Fruit fly (Drosophila melanogaster) whole organism, embryonic: ENCODE data around the gene baf.

ENCODE experiments used
- Asciz ChIP-seq: fragments of 200-800 bp; sonication (Bioruptor generic); optimal IDR thresholded peaks from 2 replicates; lab custom pipeline; 2017; ENCODE audit warnings: missing biosample characterization, mild to moderate bottlenecking, missing genetic modification characterization, missing genetic modification reagents
- CG10274 ChIP-seq: fragments of 200-800 bp; sonication (Bioruptor generic); optimal IDR thresholded peaks from 3 replicates; lab custom pipeline; 2017; ENCODE audit warnings: missing biosample characterization, mild to moderate bottlenecking, missing genetic modification characterization
- CG10462 ChIP-seq: fragments of 200-800 bp; sonication (Bioruptor generic); optimal IDR thresholded peaks from 2 replicates; lab custom pipeline; 2016; ENCODE audit warnings: missing biosample characterization, missing genetic modification characterization
- CG12104 ChIP-seq: fragments of 200-800 bp; sonication (Bioruptor generic); optimal IDR thresholded peaks from 3 replicates; lab custom pipeline; 2016; ENCODE audit warnings: missing biosample characterization, missing genetic modification characterization
- CG12769 ChIP-seq: fragments of 200-800 bp; sonication (Bioruptor generic); optimal IDR thresholded peaks from 2 replicates; lab custom pipeline; 2019; ENCODE audit warnings: missing biosample characterization, mild to moderate bottlenecking, missing genetic modification characterization, moderate library complexity
- CG14667 ChIP-seq: fragments of 200-800 bp; sonication (Bioruptor generic); IDR thresholded peaks from 2 replicates; pipeline ENCODE4 v1.3.6; 2022; ENCODE audit warnings: missing biosample characterization, missing genetic modification characterization
- CG17568 ChIP-seq: fragments of 200-800 bp; sonication (Bioruptor generic); optimal IDR thresholded peaks from 2 replicates; lab custom pipeline; 2018; ENCODE audit warnings: missing biosample characterization, mild to moderate bottlenecking, missing genetic modification characterization, moderate library complexity
- CG17912 ChIP-seq: fragments of 200-800 bp; sonication (Bioruptor generic); optimal IDR thresholded peaks from 2 replicates; lab custom pipeline; 2018; ENCODE audit warnings: missing biosample characterization, mild to moderate bottlenecking, missing genetic modification characterization
- CG34376 ChIP-seq: fragments of 200-800 bp; sonication (Bioruptor generic); optimal IDR thresholded peaks from 2 replicates; lab custom pipeline; 2018; ENCODE audit warnings: missing biosample characterization, mild to moderate bottlenecking, missing genetic modification characterization
- CG42726 ChIP-seq: fragments of 200-800 bp; sonication (Bioruptor generic); IDR thresholded peaks from 2 replicates; pipeline ENCODE4 v1.3.6; 2022; ENCODE audit warnings: missing biosample characterization, missing genetic modification characterization; ENCODE audit not compliant: partially characterized antibody
- CG4404 ChIP-seq: fragments of 200-800 bp; sonication (Bioruptor generic); IDR thresholded peaks from 2 replicates; pipeline ENCODE4 v1.3.6; 2022; ENCODE audit warnings: missing biosample characterization, missing genetic modification characterization
- CG4707 ChIP-seq: fragments of 200-800 bp; sonication (Bioruptor generic); optimal IDR thresholded peaks from 2 replicates; lab custom pipeline; 2018; ENCODE audit warnings: missing biosample characterization, mild to moderate bottlenecking, missing genetic modification characterization, moderate library complexity
- CG4730 ChIP-seq: fragments of 200-800 bp; sonication (Bioruptor generic); IDR thresholded peaks from 2 replicates; pipeline ENCODE4 v1.3.6; 2022; ENCODE audit warnings: missing biosample characterization, missing genetic modification characterization
- CG4854 ChIP-seq: fragments of 200-800 bp; sonication (Bioruptor generic); optimal IDR thresholded peaks from 2 replicates; lab custom pipeline; 2016; ENCODE audit warnings: missing biosample characterization, missing genetic modification characterization, inconsistent platforms
- CG6689 ChIP-seq: fragments of 200-800 bp; sonication (Bioruptor generic); IDR thresholded peaks from 2 replicates; pipeline ENCODE4 v1.3.6; 2022; ENCODE audit warnings: missing biosample characterization, missing genetic modification characterization
- CG7556 ChIP-seq: fragments of 200-800 bp; sonication (Bioruptor generic); optimal IDR thresholded peaks from 2 replicates; lab custom pipeline; 2017; ENCODE audit warnings: missing biosample characterization, mild to moderate bottlenecking, missing genetic modification characterization
- CG7745 ChIP-seq: fragments of 200-800 bp; sonication (Bioruptor generic); optimal IDR thresholded peaks from 2 replicates; lab custom pipeline; 2018; ENCODE audit warnings: missing biosample characterization, mild to moderate bottlenecking, missing genetic modification characterization, moderate library complexity
- CG7987 ChIP-seq: fragments of 200-800 bp; sonication (Bioruptor generic); optimal IDR thresholded peaks from 2 replicates; lab custom pipeline; 2018; ENCODE audit warnings: missing biosample characterization, mild to moderate bottlenecking, missing genetic modification characterization, moderate library complexity
- CG8359 ChIP-seq: fragments of 200-800 bp; sonication (Bioruptor generic); optimal IDR thresholded peaks from 2 replicates; lab custom pipeline; 2017; ENCODE audit warnings: missing biosample characterization, mild to moderate bottlenecking, missing genetic modification characterization, borderline replicate concordance
- CG8388 ChIP-seq: fragments of 200-800 bp; sonication (Bioruptor generic); optimal IDR thresholded peaks from 2 replicates; lab custom pipeline; 2019; ENCODE audit warnings: missing biosample characterization, mild to moderate bottlenecking, missing genetic modification characterization, moderate library complexity
- CTCF ChIP-seq: fragments of 200-800 bp; sonication (Bioruptor generic); optimal IDR thresholded peaks from 2 replicates; lab custom pipeline; 2017; ENCODE audit warnings: missing biosample characterization, mild to moderate bottlenecking, missing genetic modification characterization, moderate library complexity
- Dip3 ChIP-seq: fragments of 200-800 bp; sonication (Bioruptor generic); optimal IDR thresholded peaks from 3 replicates; lab custom pipeline; 2016; ENCODE audit warnings: missing biosample characterization, missing genetic modification characterization
- Elba2 ChIP-seq: fragments of 200-800 bp; sonication (Bioruptor generic); optimal IDR thresholded peaks from 3 replicates; lab custom pipeline; 2016; ENCODE audit warnings: missing biosample characterization, missing genetic modification characterization
- HHEX ChIP-seq: fragments of 200-800 bp; sonication (Bioruptor generic); optimal IDR thresholded peaks from 3 replicates; lab custom pipeline; 2017; ENCODE audit warnings: missing biosample characterization, mild to moderate bottlenecking, missing genetic modification characterization, missing genetic modification reagents
- HmgZ ChIP-seq: fragments of 200-800 bp; sonication (Bioruptor generic); optimal IDR thresholded peaks from 2 replicates; lab custom pipeline; 2018; ENCODE audit warnings: missing biosample characterization, mild to moderate bottlenecking, missing genetic modification characterization
- Hsf ChIP-seq: fragments of 200-800 bp; sonication (Bioruptor generic); optimal IDR thresholded peaks from 3 replicates; lab custom pipeline; 2016; ENCODE audit warnings: missing biosample characterization, missing genetic modification characterization
- Max ChIP-seq: fragments of 200-800 bp; sonication (Bioruptor generic); optimal IDR thresholded peaks from 2 replicates; lab custom pipeline; 2016; ENCODE audit warnings: missing biosample characterization, mild to moderate bottlenecking, missing genetic modification characterization
- Meics ChIP-seq: fragments of 200-800 bp; sonication (Bioruptor generic); optimal IDR thresholded peaks from 2 replicates; lab custom pipeline; 2017; ENCODE audit warnings: missing biosample characterization, mild to moderate bottlenecking, missing genetic modification characterization
- NfI ChIP-seq: fragments of 200-800 bp; sonication (Bioruptor generic); optimal IDR thresholded peaks from 3 replicates; lab custom pipeline; 2018; ENCODE audit warnings: missing biosample characterization, mild to moderate bottlenecking, missing genetic modification characterization, moderate library complexity
- Pdp1 ChIP-seq, 2 experiments: fragments of 200-800 bp; sonication (Bioruptor generic); optimal IDR thresholded peaks; 3 replicates each; lab custom pipeline; 2016; ENCODE audit warnings: missing biosample characterization in 2 of 2, missing genetic modification characterization in 2 of 2, mild to moderate bottlenecking in 1 of 2, moderate library complexity in 1 of 2
- Stat92E ChIP-seq, 3 experiments: fragments of >200 bp in 2 of 3; fragments of 200-800 bp in 1 of 3; sonication (Bioruptor generic) in 1 of 3; optimal IDR thresholded peaks; 2 replicates each; lab custom pipeline; 2017 to 2019; ENCODE audit warnings: missing biosample characterization in 3 of 3, missing genetic modification characterization in 3 of 3, mild to moderate bottlenecking in 1 of 3, moderate library complexity in 1 of 3
- Taf1 ChIP-seq: fragments of 200-800 bp; sonication (Bioruptor generic); IDR thresholded peaks from 2 replicates; pipeline ENCODE4 v1.3.6; 2022; ENCODE audit warnings: missing biosample characterization, missing genetic modification characterization
- ac ChIP-seq: fragments of 200-800 bp; sonication (Bioruptor generic); optimal IDR thresholded peaks from 3 replicates; lab custom pipeline; 2017; ENCODE audit warnings: missing biosample characterization, mild to moderate bottlenecking, missing genetic modification characterization
- cas ChIP-seq: fragments of 200-800 bp; sonication (Bioruptor generic); IDR thresholded peaks from 2 replicates; pipeline ENCODE4 v1.3.6; 2022; ENCODE audit warnings: missing biosample characterization, missing genetic modification characterization
- dpn ChIP-seq, 2 experiments: fragments of 200-800 bp; sonication (Bioruptor generic); optimal IDR thresholded peaks; 3 replicates each; lab custom pipeline; 2016; ENCODE audit warnings: missing biosample characterization in 2 of 2, missing genetic modification characterization in 2 of 2
- ems ChIP-seq: fragments of 200-800 bp; sonication (Bioruptor generic); optimal IDR thresholded peaks from 3 replicates; lab custom pipeline; 2016; ENCODE audit warnings: missing biosample characterization, missing genetic modification characterization
- eyg ChIP-seq: fragments of 200-800 bp; sonication (Bioruptor generic); optimal IDR thresholded peaks from 3 replicates; lab custom pipeline; 2016; ENCODE audit warnings: missing biosample characterization, missing genetic modification characterization
- fd102C ChIP-seq: fragments of 200-800 bp; sonication (Bioruptor generic); optimal IDR thresholded peaks from 2 replicates; lab custom pipeline; 2018; ENCODE audit warnings: missing biosample characterization, mild to moderate bottlenecking, missing genetic modification characterization, moderate library complexity
- gsb-n ChIP-seq: fragments of 200-800 bp; sonication (Bioruptor generic); optimal IDR thresholded peaks from 3 replicates; lab custom pipeline; 2018; ENCODE audit warnings: missing biosample characterization, mild to moderate bottlenecking, missing genetic modification characterization
- h ChIP-seq: fragments of >200 bp; optimal IDR thresholded peaks from 2 replicates; lab custom pipeline; 2017
- pfk ChIP-seq: fragments of 200-800 bp; sonication (Bioruptor generic); optimal IDR thresholded peaks from 2 replicates; lab custom pipeline; 2018; ENCODE audit warnings: missing biosample characterization, mild to moderate bottlenecking, missing genetic modification characterization, moderate library complexity
- prd ChIP-seq, 3 experiments: fragments of >200 bp in 2 of 3; fragments of 200-800 bp in 1 of 3; sonication (Bioruptor generic) in 1 of 3; optimal IDR thresholded peaks in 2 of 3; IDR thresholded peaks in 1 of 3; 2 replicates in 2 of 3; 3 replicates in 1 of 3; pipeline versions ENCODE4 v1.3.6 to Lab custom; 2017 to 2022; ENCODE audit warnings: missing biosample characterization in 1 of 3, missing genetic modification characterization in 1 of 3
- pum ChIP-seq: fragments of 200-800 bp; sonication (Bioruptor generic); optimal IDR thresholded peaks from 2 replicates; lab custom pipeline; 2016; ENCODE audit warnings: missing biosample characterization, missing genetic modification characterization
- repo ChIP-seq: fragments of 200-800 bp; sonication (Bioruptor generic); optimal IDR thresholded peaks from 2 replicates; lab custom pipeline; 2016; ENCODE audit warnings: missing biosample characterization, missing genetic modification characterization
- sd ChIP-seq: fragments of 200-800 bp; sonication (Bioruptor generic); optimal IDR thresholded peaks from 3 replicates; lab custom pipeline; 2018; ENCODE audit warnings: missing biosample characterization, mild to moderate bottlenecking, missing genetic modification characterization, moderate library complexity
- shn ChIP-seq: fragments of 200-800 bp; sonication (Bioruptor generic); optimal IDR thresholded peaks from 3 replicates; lab custom pipeline; 2016; ENCODE audit warnings: missing biosample characterization, missing genetic modification characterization
- sob ChIP-seq: fragments of 200-800 bp; sonication (Bioruptor generic); IDR thresholded peaks from 2 replicates; pipeline ENCODE4 v1.3.6; 2022; ENCODE audit warnings: missing biosample characterization, missing genetic modification characterization
- tin ChIP-seq: fragments of 200-800 bp; sonication (Bioruptor generic); optimal IDR thresholded peaks from 3 replicates; lab custom pipeline; 2016; ENCODE audit warnings: missing biosample characterization, missing genetic modification characterization
- tll ChIP-seq, 2 experiments: fragments of 200-800 bp in 1 of 2; fragments of >200 bp in 1 of 2; sonication (Bioruptor generic) in 1 of 2; optimal IDR thresholded peaks; 2 replicates each; lab custom pipeline; 2017 to 2019; ENCODE audit warnings: missing biosample characterization in 2 of 2, missing genetic modification characterization in 2 of 2, mild to moderate bottlenecking in 1 of 2, moderate library complexity in 1 of 2
- trem ChIP-seq: fragments of 200-800 bp; optimal IDR thresholded peaks from 3 replicates; lab custom pipeline; 2019; ENCODE audit warnings: missing biosample characterization, mild to moderate bottlenecking, missing genetic modification characterization, moderate library complexity

baf gene

DNA sequence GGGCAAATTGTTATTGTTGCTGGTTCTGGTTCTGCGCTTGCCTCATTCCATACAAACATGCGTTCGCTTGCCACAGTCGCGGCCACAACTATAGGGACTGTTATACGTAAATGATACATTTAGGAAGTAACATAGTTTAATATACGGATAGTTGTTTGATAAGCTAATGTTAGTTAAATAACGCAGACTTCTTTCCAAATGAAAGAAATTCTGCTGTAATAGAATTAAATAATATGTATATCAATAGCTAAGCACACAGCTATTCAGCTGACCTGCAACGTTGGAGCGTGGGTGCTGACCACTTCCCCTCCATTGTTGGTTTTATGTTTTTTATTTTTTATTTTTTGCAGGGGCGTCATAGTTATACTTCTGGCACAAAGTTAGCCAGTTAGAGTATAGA is 5.5 kb downstream of the baf start (continued):
- peak; percentile 32 for TF ChIP-seq pum (GFP tag; lab: Kevin White, UChicago)
- TF ChIP-seq Dip3 (GFP tag; lab: Kevin White, UChicago) = peak; percentile 24
- no peak for TF ChIP-seq CG42726 (GFP tag; lab: Robert Waterston, UW)
- peak; percentile 53 for TF ChIP-seq Meics (GFP tag; lab: Kevin White, UChicago)
- peak; percentile 54 for TF ChIP-seq CG8388 (GFP tag; lab: Kevin White, UChicago)
- TF ChIP-seq CG12104 = peak; percentile 18
- TF ChIP-seq gsb-n (tag; lab: Kevin White, UChicago) = peak; percentile 20
- no peak for TF ChIP-seq cas
- TF ChIP-seq Taf1 (GFP tag; lab: Robert Waterston, UW) = 0 out of 2 replicates have a peak, but pooled peaks have one; percentile 7
- peak; percentile 61; the same call in 1 of the 2 replicates for TF ChIP-seq CG6689 (GFP tag; lab: Robert Waterston, UW)
- no peak for TF ChIP-seq CTCF (GFP tag; lab: Kevin White, UChicago)
- TF ChIP-seq prd (optimal IDR thresholded peaks at IDR 0.05; lab: Kevin White, UChicago) = no peak
- peak; percentile 74; the same call in 2 of the 3 replicates for TF ChIP-seq prd (GFP tag; IDR thresholded peaks at IDR 0.05; lab: Robert Waterston, UW)
- peak; percentile 48 for TF ChIP-seq HmgZ (tag; lab: Kevin White, UChicago)
- TF ChIP-seq CG17568 (GFP tag; lab: Kevin White, UChicago) = peak; percentile 43
- peak; percentile 10 for TF ChIP-seq CG10274 (GFP tag; lab: Kevin White, UChicago)
- no peak for TF ChIP-seq fd102C (GFP tag; lab: Kevin White, UChicago)
- TF ChIP-seq CG34376 (GFP tag; lab: Kevin White, UChicago) = no peak
- TF ChIP-seq Hsf (GFP tag; lab: Kevin White, UChicago) = peak; percentile 52
- peak; percentile 20 for TF ChIP-seq eyg (GFP tag; lab: Kevin White, UChicago)
- TF ChIP-seq pfk (GFP tag; lab: Kevin White, UChicago) = no peak
- TF ChIP-seq CG8359 = no peak
- TF ChIP-seq CG7556 = peak; percentile 53
- peak; percentile 34 for TF ChIP-seq trem (tag; lab: Kevin White, UChicago)
- no peak for TF ChIP-seq CG7745 (tag; lab: Kevin White, UChicago)
- TF ChIP-seq Asciz = peak; percentile 44
- TF ChIP-seq CG4404 (GFP tag; lab: Robert Waterston, UW) = no peak
- TF ChIP-seq Stat92E (GFP tag; optimal IDR thresholded peaks at IDR 0.05; lab: Kevin White, UChicago) = no peak
- TF ChIP-seq ems (GFP tag; lab: Kevin White, UChicago) = peak; percentile 11
- 0 out of 2 replicates have a peak, but pooled peaks have one; percentile 7 for TF ChIP-seq CG4730 (GFP tag; lab: Robert Waterston, UW)
- TF ChIP-seq ac (GFP tag; lab: Kevin White, UChicago) = no peak
- peak; percentile 27; the same call in 1 of the 2 replicates for TF ChIP-seq sob
- TF ChIP-seq Pdp1 (GFP tag; optimal IDR thresholded peaks at IDR 0.05; lab: Kevin White, UChicago) = peak; percentile 36 to 39
- TF ChIP-seq CG4707 (GFP tag; lab: Kevin White, UChicago) = peak; percentile 35
- TF ChIP-seq CG14667 (GFP tag; lab: Robert Waterston, UW) = no peak
- no peak for TF ChIP-seq tll (GFP tag; optimal IDR thresholded peaks at IDR 0.05; lab: Kevin White, UChicago)
- TF ChIP-seq h (lab: Kevin White, UChicago) = no peak
- TF ChIP-seq HHEX (GFP tag; lab: Kevin White, UChicago) = peak; percentile 54
- TF ChIP-seq CG10462 (GFP tag; lab: Kevin White, UChicago) = peak; percentile 2
- no peak for TF ChIP-seq CG17912 (GFP tag; lab: Kevin White, UChicago)
- no peak for TF ChIP-seq sd (tag; lab: Kevin White, UChicago)
- TF ChIP-seq shn (GFP tag; lab: Kevin White, UChicago) = peak; percentile 16
- peak; percentile 6 for TF ChIP-seq CG7987 (GFP tag; lab: Kevin White, UChicago)
- no peak for TF ChIP-seq repo (GFP tag; lab: Kevin White, UChicago)
- TF ChIP-seq Elba2 (GFP tag; lab: Kevin White, UChicago) = no peak
- peak; percentile 37 for TF ChIP-seq tin (GFP tag; lab: Kevin White, UChicago)
- TF ChIP-seq Max (GFP tag; lab: Kevin White, UChicago) = peak; percentile 24
- TF ChIP-seq NfI (GFP tag; lab: Kevin White, UChicago) = peak; percentile 32
- TF ChIP-seq dpn (GFP tag; optimal IDR thresholded peaks at IDR 0.05; lab: Kevin White, UChicago) = peak; percentile 34 to 54
- no peak for TF ChIP-seq CG4854 (GFP tag; lab: Kevin White, UChicago)
- peak; percentile 70 for TF ChIP-seq CG12769 (tag; lab: Kevin White, UChicago)
